Worm (Caenorhabditis elegans): Measurements from ENCODE around the gene C23H5.15.

- TF ChIP-seq ama-1 (optimal IDR thresholded peaks at IDR 0.05) (no peak), aly-1 (tag; optimal IDR thresholded peaks at IDR 0.05) (no peak), tbx-11 (GFP tag; IDR thresholded peaks at IDR 0.05) (no peak), flt-1 (GFP tag; IDR thresholded peaks at IDR 0.05) (no peak), tbx-37 (GFP tag; conservative IDR thresholded peaks at IDR 0.05) (no peak), tra-4 (tag; optimal IDR thresholded peaks at IDR 0.05) (no peak), scrt-1 (GFP tag; IDR thresholded peaks at IDR 0.05) (no peak), ets-7 (tag; optimal IDR thresholded peaks at IDR 0.05) (no peak), hnd-1 (tag; optimal IDR thresholded peaks at IDR 0.05) (no peak), ceh-36 (tag; optimal IDR thresholded peaks at IDR 0.05) (no peak), hmbx-1 (tag; optimal IDR thresholded peaks at IDR 0.05) (no peak), ceh-13 (GFP tag; optimal IDR thresholded peaks at IDR 0.05) (no peak)
Observed at ce11 chrIV:2083734-2084133, 19.0 kb downstream of the C23H5.15 start, which contains the start of gene mca-2.
